Fruit fly (Drosophila melanogaster) S2 (cell line): ENCODE measurements around the gene Cks30A.

Experiments used
- CG8478 ChIP-seq: fragments of >200 bp; optimal IDR thresholded peaks from 2 replicates; lab custom pipeline; 2018
- CTCF ChIP-seq, 2 experiments: fragments of >200 bp; optimal IDR thresholded peaks; 2 replicates each; lab custom pipeline; 2018

dm6 chr2L:9367340-9367739, 36.8 kb downstream of the Cks30A start, which contains the start of gene CG34181:
- TF ChIP-seq CG8478 (lab: Kevin White, UChicago): no peak
- TF ChIP-seq CTCF (optimal IDR thresholded peaks at IDR 0.05; lab: Kevin White, UChicago): no peak
